Fruit fly (Drosophila melanogaster) whole organism, prepupa: ENCODE measurements around the gene Tango6.

Experiments
- CG16779 ChIP-seq: fragments of 200-800 bp; sonication (Bioruptor generic); optimal IDR thresholded peaks from 3 replicates; lab custom pipeline; 2017; ENCODE audit warnings: missing biosample characterization, mild to moderate bottlenecking, missing genetic modification characterization
- CG32006 ChIP-seq: fragments of 200-800 bp; sonication (Bioruptor generic); optimal IDR thresholded peaks from 3 replicates; lab custom pipeline; 2017; ENCODE audit warnings: missing biosample characterization, mild to moderate bottlenecking, missing genetic modification characterization

DNA sequence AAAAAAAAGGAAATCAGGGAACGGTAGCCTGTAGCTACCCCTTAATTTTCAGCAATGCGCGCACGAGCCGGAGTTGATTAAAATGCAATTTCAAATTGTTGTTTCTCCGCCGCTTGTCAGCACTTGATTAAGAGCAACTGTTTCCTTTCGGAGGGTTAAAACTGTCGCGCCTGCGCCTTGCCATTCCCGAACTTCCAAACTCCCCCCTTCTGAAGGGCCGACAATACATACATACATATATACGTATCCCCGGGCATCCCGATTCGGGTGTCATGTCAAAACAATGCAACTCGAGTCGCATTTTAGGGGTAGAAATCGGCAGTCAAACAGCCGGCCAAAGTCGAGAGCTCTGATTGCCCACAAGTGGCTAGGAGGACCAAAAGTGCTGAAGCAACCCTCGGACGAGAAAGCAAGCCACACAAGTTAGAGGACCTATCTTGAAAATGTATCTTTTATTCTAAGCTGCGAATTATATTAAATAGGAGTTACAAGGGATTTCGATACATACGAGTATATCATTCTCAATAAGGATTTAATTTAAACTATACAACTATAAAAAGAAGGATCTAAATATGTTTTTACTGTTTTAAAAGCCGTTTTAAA is 44.1 kb upstream of the Tango6 start:
- TF ChIP-seq CG32006 (no peak), CG16779 (no peak)
